Fruit fly (Drosophila melanogaster): ENCODE measurements around the gene TwdlY.

TwdlY gene

DNA sequence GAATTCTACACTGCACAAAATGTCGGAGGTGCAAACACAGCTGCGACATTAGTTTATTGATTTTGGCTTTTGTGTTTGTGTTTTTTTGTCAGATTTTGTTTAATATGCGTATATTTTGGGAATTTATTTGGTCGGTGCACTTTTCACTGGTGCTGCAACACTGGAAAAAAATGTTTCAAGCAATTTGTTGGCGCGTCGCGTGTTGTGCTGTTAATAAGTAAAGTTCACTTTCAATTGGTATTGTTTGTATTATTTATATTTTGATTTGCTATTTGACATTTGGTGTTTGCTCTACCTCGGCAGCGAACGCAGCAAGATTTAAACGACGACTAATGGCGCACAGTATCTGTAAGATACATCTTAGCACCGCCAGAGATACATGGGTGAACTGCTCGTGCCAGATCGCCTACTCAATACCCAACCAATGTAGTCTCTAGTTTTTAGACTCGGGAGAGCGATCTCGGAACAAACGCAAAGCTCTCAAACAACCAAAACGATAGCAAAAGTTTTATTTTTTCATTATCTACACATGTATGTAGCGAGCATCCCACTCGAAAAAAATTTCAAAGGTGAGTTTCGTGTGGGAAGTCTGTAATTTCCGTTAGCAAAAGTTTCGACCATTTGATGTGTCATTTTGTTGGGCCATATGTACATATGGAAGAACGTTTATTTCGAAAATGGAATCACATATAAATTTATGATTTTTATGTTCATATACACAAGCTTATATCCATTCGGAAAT, 47.6 kb downstream of the TwdlY start (continued):
- no peak for TF ChIP-seq CG12744 (GFP tag; optimal IDR thresholded peaks at IDR 0.05)
- TF ChIP-seq Optix (GFP tag; IDR thresholded peaks at IDR 0.05), result peak; percentile 60; the same call in 1 of the 3 replicates
- peak; percentile 14 for TF ChIP-seq CG18011 (GFP tag; optimal IDR thresholded peaks at IDR 0.05)
- TF ChIP-seq CG1832 (GFP tag; optimal IDR thresholded peaks at IDR 0.05), result no peak
- peak; percentile 36; the same call in 1 of the 3 replicates for TF ChIP-seq CG7357 (GFP tag; IDR thresholded peaks at IDR 0.05)
- peak in 1 of 2 experiments; percentile 62 for TF ChIP-seq bsh (GFP tag; optimal IDR thresholded peaks at IDR 0.05)
- TF ChIP-seq schlank (tag; optimal IDR thresholded peaks at IDR 0.05), result peak; percentile 2
- TF ChIP-seq CG8478 (optimal IDR thresholded peaks at IDR 0.05), result no peak
- TF ChIP-seq CG14441 (GFP tag; IDR thresholded peaks at IDR 0.05), result peak; percentile 67
- peak in 1 of 3 experiments; percentile 21 for TF ChIP-seq lola (GFP tag; optimal IDR thresholded peaks at IDR 0.05)
- peak; percentile 53 for TF ChIP-seq slp2 (GFP tag; optimal IDR thresholded peaks at IDR 0.05)
- no peak for TF ChIP-seq wek (GFP tag; optimal IDR thresholded peaks at IDR 0.05)
- TF ChIP-seq psq (GFP tag; optimal IDR thresholded peaks at IDR 0.05), result no peak
- TF ChIP-seq B-H1 (GFP tag; IDR thresholded peaks at IDR 0.05), result no peak
- peak; percentile 41 for TF ChIP-seq CG8388 (GFP tag; optimal IDR thresholded peaks at IDR 0.05)
- no peak for TF ChIP-seq p53 (GFP tag; optimal IDR thresholded peaks at IDR 0.05)
- peak; percentile 47 to 58 for TF ChIP-seq chif (GFP tag; optimal IDR thresholded peaks at IDR 0.05)
- peak; percentile 39 for TF ChIP-seq pho (GFP tag; optimal IDR thresholded peaks at IDR 0.05)
- TF ChIP-seq CG10209 (GFP tag; optimal IDR thresholded peaks at IDR 0.05), result peak; percentile 54
- TF ChIP-seq CG17612 (GFP tag; IDR thresholded peaks at IDR 0.05), result no peak
- no peak for TF ChIP-seq cg (GFP tag; optimal IDR thresholded peaks at IDR 0.05)
- no peak for TF ChIP-seq fd3F (GFP tag; optimal IDR thresholded peaks at IDR 0.05)
- peak; percentile 31 for TF ChIP-seq Myb (GFP tag; optimal IDR thresholded peaks at IDR 0.05)
- TF ChIP-seq da (GFP tag; optimal IDR thresholded peaks at IDR 0.05), result peak; percentile 24
- peak; percentile 34 for TF ChIP-seq CG5245 (GFP tag; optimal IDR thresholded peaks at IDR 0.05)
- no peak for TF ChIP-seq Spps (tag; optimal IDR thresholded peaks at IDR 0.05)
- peak; percentile 60 for TF ChIP-seq Atf-2 (GFP tag; optimal IDR thresholded peaks at IDR 0.05)
- no peak for TF ChIP-seq Kr (GFP tag; optimal IDR thresholded peaks at IDR 0.05)
- no peak for TF ChIP-seq gfzf (GFP tag; optimal IDR thresholded peaks at IDR 0.05)
- TF ChIP-seq CG42726 (GFP tag; IDR thresholded peaks at IDR 0.05; ENCODE audit: partially characterized antibody), result no peak
- TF ChIP-seq CG14667 (GFP tag; IDR thresholded peaks at IDR 0.05), result no peak
- TF ChIP-seq CG8281 (tag; optimal IDR thresholded peaks at IDR 0.05), result no peak
- no peak for TF ChIP-seq CG12219 (GFP tag; optimal IDR thresholded peaks at IDR 0.05)
- no peak for TF ChIP-seq CG33213 (GFP tag; optimal IDR thresholded peaks at IDR 0.05)
- no peak for TF ChIP-seq Atf3 (GFP tag; optimal IDR thresholded peaks at IDR 0.05)
- no peak for TF ChIP-seq ro (GFP tag; IDR thresholded peaks at IDR 0.05)
- TF ChIP-seq Ravus (GFP tag; IDR thresholded peaks at IDR 0.05), result no peak
- TF ChIP-seq CG8359 (GFP tag; optimal IDR thresholded peaks at IDR 0.05; ENCODE audit: borderline replicate concordance), result no peak
- 0 out of 3 replicates have a peak, but pooled peaks have one; percentile 33 for TF ChIP-seq C15 (GFP tag; IDR thresholded peaks at IDR 0.05)
- TF ChIP-seq Hr39 (optimal IDR thresholded peaks at IDR 0.05), result no peak
- no peak for TF ChIP-seq CG17568 (GFP tag; optimal IDR thresholded peaks at IDR 0.05)
- TF ChIP-seq jing (GFP tag; optimal IDR thresholded peaks at IDR 0.05), result no peak
- no peak for TF ChIP-seq aop (GFP tag; IDR thresholded peaks at IDR 0.05)
- no peak for TF ChIP-seq Dfd (GFP tag; optimal IDR thresholded peaks at IDR 0.05)
- TF ChIP-seq CG30020 (tag; optimal IDR thresholded peaks at IDR 0.05), result no peak
- peak; percentile 9 for TF ChIP-seq dm (GFP tag; optimal IDR thresholded peaks at IDR 0.05)
- no peak for TF ChIP-seq trem (tag; optimal IDR thresholded peaks at IDR 0.05)
- peak; percentile 47 for TF ChIP-seq CG12391 (tag; optimal IDR thresholded peaks at IDR 0.05)
- TF ChIP-seq CG3163 (GFP tag; optimal IDR thresholded peaks at IDR 0.05), result peak; percentile 43
- TF ChIP-seq CG10565 (GFP tag; optimal IDR thresholded peaks at IDR 0.05), result no peak

Measured in whole organism, embryonic.